Worm (Caenorhabditis elegans) whole organism, L4 larva: ENCODE results near the gene F17C8.9.
A peak's percentile ranks its signal among the peaks of the same experiment; 100 is the strongest.

Experiments
- Y48G9A.11 ChIP-seq: fragments of 200-800 bp; sonication (Bioruptor generic); IDR thresholded peaks from 2 replicates; pipeline ENCODE4 v1.3.6; 2022; ENCODE audit warnings: missing genetic modification reagents, missing genetic modification characterization, missing compliant biosample characterization
- aha-1 ChIP-seq: fragments of 150-350 bp; peaks from one replicate; lab custom pipeline; 2014; ENCODE audit warnings: missing biosample characterization, missing genetic modification characterization
- arid-1 ChIP-seq: fragments of 200-800 bp; sonication (Bioruptor generic); conservative IDR thresholded peaks from 2 replicates; pipeline ENCODE4 v1.3.6; 2022; ENCODE audit warnings: missing genetic modification reagents, missing genetic modification characterization, missing compliant biosample characterization
- ceh-20 ChIP-seq: fragments of 200-800 bp; sonication (Bioruptor generic); IDR thresholded peaks from 2 replicates; pipeline ENCODE4 v1.3.6; 2022; ENCODE audit warnings: missing genetic modification reagents, missing genetic modification characterization, missing compliant biosample characterization
- ceh-32 ChIP-seq: sonication (generic microtip); optimal IDR thresholded peaks from 2 replicates; lab custom pipeline; 2016; ENCODE audit warnings: mild to moderate bottlenecking, missing genetic modification characterization, missing compliant biosample characterization; ENCODE audit not compliant: poor library complexity
- ceh-82 ChIP-seq: sonication (generic microtip); optimal IDR thresholded peaks from 2 replicates; lab custom pipeline; 2017; ENCODE audit warnings: missing biosample characterization, missing genetic modification characterization
- ces-1 ChIP-seq: fragments of 150-350 bp; sonication (generic microtip); optimal IDR thresholded peaks from 4 replicates; lab custom pipeline; 2014; ENCODE audit warnings: missing biosample characterization, missing genetic modification reagents, missing genetic modification characterization
- ctbp-1 ChIP-seq: fragments of 200-800 bp; sonication (Bioruptor generic); IDR thresholded peaks from 2 replicates; pipeline ENCODE4 v1.3.6; 2022; ENCODE audit warnings: missing genetic modification reagents, missing genetic modification characterization, missing compliant biosample characterization
- daf-16 ChIP-seq, 3 experiments: sonication (generic microtip); optimal IDR thresholded peaks; 2 replicates each; lab custom pipeline; 2016 to 2017; ENCODE audit warnings: missing genetic modification characterization in 3 of 3, missing genetic modification reagents in 3 of 3, mild to moderate bottlenecking in 2 of 3, missing compliant biosample characterization in 2 of 3, missing biosample characterization in 1 of 3, moderate library complexity in 1 of 3
- dve-1 ChIP-seq: sonication (generic microtip); optimal IDR thresholded peaks from 2 replicates; lab custom pipeline; 2017; ENCODE audit warnings: antibody characterized with exemption, mild to moderate bottlenecking, missing genetic modification characterization, missing compliant biosample characterization; ENCODE audit not compliant: insufficient read depth
- egl-43 ChIP-seq: fragments of 200-800 bp; sonication (Bioruptor generic); IDR thresholded peaks from 2 replicates; pipeline ENCODE4 v1.3.6; 2022; ENCODE audit warnings: missing genetic modification reagents, missing genetic modification characterization, missing compliant biosample characterization
- fos-1 ChIP-seq: fragments of 150-350 bp; optimal IDR thresholded peaks from 2 replicates; lab custom pipeline; 2014; ENCODE audit warnings: missing biosample characterization, missing genetic modification characterization
- hlh-11 ChIP-seq: fragments of 200-800 bp; sonication (Bioruptor generic); optimal IDR thresholded peaks from 2 replicates; lab custom pipeline; 2018; ENCODE audit warnings: mild to moderate bottlenecking, missing genetic modification characterization, missing compliant biosample characterization
- lin-15B ChIP-seq: fragments of 150-350 bp; sonication (generic microtip); optimal IDR thresholded peaks from 3 replicates; lab custom pipeline; 2014; ENCODE audit warnings: missing biosample characterization, missing genetic modification characterization
- lin-38 ChIP-seq: fragments of 200-800 bp; sonication (Bioruptor generic); IDR thresholded peaks from 2 replicates; pipeline ENCODE4 v1.3.6; 2022; ENCODE audit warnings: missing genetic modification reagents, missing genetic modification characterization, missing compliant biosample characterization
- lir-3 ChIP-seq: sonication (generic microtip); optimal IDR thresholded peaks from 2 replicates; lab custom pipeline; 2016; ENCODE audit warnings: mild to moderate bottlenecking, missing genetic modification characterization, missing compliant biosample characterization
- madf-5 ChIP-seq, 2 experiments: fragments of 200-800 bp; sonication (Bioruptor generic); IDR thresholded peaks; 2 replicates each; pipeline ENCODE4 v1.3.6; 2022; ENCODE audit warnings: missing compliant biosample characterization in 2 of 2, missing genetic modification characterization in 2 of 2
- nhr-10 ChIP-seq: fragments of 150-350 bp; optimal IDR thresholded peaks from 2 replicates; lab custom pipeline; 2014; ENCODE audit warnings: missing biosample characterization, missing genetic modification characterization
- nhr-28 ChIP-seq: fragments of 150-350 bp; optimal IDR thresholded peaks from 2 replicates; lab custom pipeline; 2014; ENCODE audit warnings: missing biosample characterization, missing genetic modification characterization
- nhr-41 ChIP-seq: fragments of 200-800 bp; sonication (Bioruptor generic); IDR thresholded peaks from 2 replicates; pipeline ENCODE4 v1.3.6; 2022; ENCODE audit warnings: missing genetic modification reagents, missing genetic modification characterization, missing compliant biosample characterization
- pha-4 ChIP-seq, 2 experiments: fragments of 150-350 bp in 1 of 2; fragments of 200-800 bp in 1 of 2; sonication (Bioruptor generic) in 1 of 2; IDR thresholded peaks in 1 of 2; optimal IDR thresholded peaks in 1 of 2; 2 replicates each; pipeline versions ENCODE4 v1.3.6 to Lab custom; 2014 to 2022; ENCODE audit warnings: missing genetic modification characterization in 2 of 2, missing genetic modification reagents in 2 of 2, missing biosample characterization in 1 of 2, missing compliant biosample characterization in 1 of 2
- php-3 ChIP-seq: fragments of 200-800 bp; sonication (Bioruptor generic); IDR thresholded peaks from 2 replicates; pipeline ENCODE4 v1.3.6; 2022; ENCODE audit warnings: missing genetic modification reagents, missing genetic modification characterization, missing compliant biosample characterization
- pqm-1 ChIP-seq: sonication (generic microtip); optimal IDR thresholded peaks from 2 replicates; lab custom pipeline; 2017; ENCODE audit warnings: missing biosample characterization, missing genetic modification characterization
- saeg-2 ChIP-seq: fragments of 200-800 bp; sonication (Bioruptor generic); IDR thresholded peaks from 2 replicates; pipeline ENCODE4 v1.3.6; 2022; ENCODE audit warnings: missing genetic modification reagents, missing genetic modification characterization, missing compliant biosample characterization
- unc-130 ChIP-seq: sonication (generic microtip); optimal IDR thresholded peaks from 2 replicates; lab custom pipeline; 2016; ENCODE audit warnings: missing genetic modification reagents, missing genetic modification characterization, missing compliant biosample characterization
- vab-7 ChIP-seq: fragments of 200-800 bp; sonication (Bioruptor generic); IDR thresholded peaks from 2 replicates; pipeline ENCODE4 v1.3.6; 2022; ENCODE audit warnings: missing genetic modification reagents, missing genetic modification characterization, missing compliant biosample characterization

Gene F17C8.9

ce11 chrIII:4767869-4768645 is 33.9 kb downstream of the F17C8.9 start:
- no peak for TF ChIP-seq pha-4 (GFP tag; IDR thresholded peaks at IDR 0.05; lab: Robert Waterston, UW)
- TF ChIP-seq pha-4 (tag; optimal IDR thresholded peaks at IDR 0.05; lab: Kevin White, UChicago): no peak
- TF ChIP-seq nhr-28 (tag; lab: Kevin White, UChicago): no peak
- TF ChIP-seq aha-1 (tag; lab: Kevin White, UChicago): peak; percentile 96
- TF ChIP-seq vab-7: no peak

ce11 chrIII:4778003-4778402 is 43.8 kb downstream of the F17C8.9 start, which contains the start of gene B0393.7:
Gene B0393.7 (minus strand): TSS chrIII:4778103.
- no peak for TF ChIP-seq daf-16 (GFP tag; optimal IDR thresholded peaks at IDR 0.05; lab: Kevin White, UChicago)
- peak; percentile 17 for TF ChIP-seq daf-16 (tag; optimal IDR thresholded peaks at IDR 0.05; lab: Kevin White, UChicago)
- TF ChIP-seq aha-1 (tag; lab: Kevin White, UChicago): peak; percentile 88
- TF ChIP-seq ceh-20 (GFP tag; lab: Robert Waterston, UW): no peak
- no peak for TF ChIP-seq ctbp-1 (GFP tag; lab: Robert Waterston, UW)

ce11 chrIII:4779855-4780254 is 45.7 kb downstream of the F17C8.9 start, which contains the start of gene B0393.9:
Gene B0393.9 (minus strand): TSS chrIII:4780157.
- TF ChIP-seq Y48G9A.11 (GFP tag; lab: Robert Waterston, UW) (no peak), lir-3 (tag; lab: Kevin White, UChicago) (no peak), nhr-10 (tag; lab: Kevin White, UChicago) (no peak), hlh-11 (peak; percentile 30), ces-1 (GFP tag; lab: Kevin White, UChicago) (no peak), madf-5 (GFP tag; IDR thresholded peaks at IDR 0.05; lab: Robert Waterston, UW) (no peak), php-3 (no peak), fos-1 (tag; lab: Kevin White, UChicago) (no peak), dve-1 (tag; lab: Kevin White, UChicago) (peak; percentile 31), lin-15B (tag; lab: Kevin White, UChicago) (no peak), pha-4 (GFP tag; IDR thresholded peaks at IDR 0.05; lab: Robert Waterston, UW) (no peak), pha-4 (tag; optimal IDR thresholded peaks at IDR 0.05; lab: Kevin White, UChicago) (no peak), ceh-32 (tag; lab: Kevin White, UChicago) (no peak), saeg-2 (GFP tag; lab: Robert Waterston, UW) (no peak), pqm-1 (peak; percentile 12), nhr-41 (GFP tag; lab: Robert Waterston, UW) (no peak), nhr-28 (tag; lab: Kevin White, UChicago) (peak; percentile 35), ceh-82 (tag; lab: Kevin White, UChicago) (no peak), daf-16 (GFP tag; optimal IDR thresholded peaks at IDR 0.05; lab: Kevin White, UChicago) (no peak), daf-16 (tag; optimal IDR thresholded peaks at IDR 0.05; lab: Kevin White, UChicago) (peak; percentile 73), egl-43 (no peak)

ce11 chrIII:4781937-4782576 is 47.9 kb downstream of the F17C8.9 start, which contains the start of the genes gex-5 and C38D4.10:
Gene gex-5 (minus strand): TSS chrIII:4781987.
Gene C38D4.10 (plus strand): TSS chrIII:4782526.
- TF ChIP-seq unc-130 (GFP tag; lab: Kevin White, UChicago): peak; percentile 55

- TF ChIP-seq unc-130 (GFP tag; lab: Kevin White, UChicago) (peak; percentile 23), lin-38 (GFP tag; lab: Robert Waterston, UW) (peak; percentile 19; the same call in 1 of the 2 replicates), arid-1 (GFP tag; lab: Robert Waterston, UW) (0 out of 2 replicates have a peak, but pooled peaks have one; percentile 8)
Observed at ce11 chrIII:4785131-4785530, 51.0 kb downstream of the F17C8.9 start, which contains the start of gene enu-3.2. Gene enu-3.2 (minus strand): TSS chrIII:4785235.
